Worm (Caenorhabditis elegans) whole organism, midembryonic: ENCODE measurements around the gene ugt-7.

Experiments
- T22C8.4 ChIP-seq: fragments of 200-800 bp; sonication (Bioruptor generic); IDR thresholded peaks from 2 replicates; pipeline ENCODE4 v1.3.6; 2022; ENCODE audit warnings: missing genetic modification characterization, missing compliant biosample characterization
- cog-1 ChIP-seq: sonication (generic microtip); optimal IDR thresholded peaks from 2 replicates; lab custom pipeline; 2016; ENCODE audit warnings: missing genetic modification characterization, missing compliant biosample characterization
- flt-1 ChIP-seq: fragments of 200-800 bp; sonication (Bioruptor generic); IDR thresholded peaks from 2 replicates; pipeline ENCODE4 v1.3.6; 2022; ENCODE audit warnings: missing genetic modification characterization, missing compliant biosample characterization
- med-1 ChIP-seq: sonication (generic microtip); optimal IDR thresholded peaks from 2 replicates; lab custom pipeline; 2017; ENCODE audit warnings: missing genetic modification characterization, mild to moderate bottlenecking, missing compliant biosample characterization, antibody characterized with exemption, missing genetic modification reagents; ENCODE audit not compliant: insufficient read depth
- ref-1 ChIP-seq: fragments of 200-800 bp; sonication (Bioruptor generic); conservative IDR thresholded peaks from 2 replicates; pipeline ENCODE4 v1.3.6; 2022; ENCODE audit warnings: missing genetic modification reagents, missing genetic modification characterization, missing compliant biosample characterization
- tab-1 ChIP-seq: fragments of 200-800 bp; sonication (Bioruptor generic); IDR thresholded peaks from 2 replicates; pipeline ENCODE4 v1.3.6; 2022; ENCODE audit warnings: missing genetic modification characterization, missing compliant biosample characterization
- ztf-29 ChIP-seq: fragments of 200-800 bp; sonication (Bioruptor generic); IDR thresholded peaks from 2 replicates; pipeline ENCODE4 v1.3.6; 2022; ENCODE audit warnings: missing genetic modification reagents, missing genetic modification characterization, missing compliant biosample characterization

DNA sequence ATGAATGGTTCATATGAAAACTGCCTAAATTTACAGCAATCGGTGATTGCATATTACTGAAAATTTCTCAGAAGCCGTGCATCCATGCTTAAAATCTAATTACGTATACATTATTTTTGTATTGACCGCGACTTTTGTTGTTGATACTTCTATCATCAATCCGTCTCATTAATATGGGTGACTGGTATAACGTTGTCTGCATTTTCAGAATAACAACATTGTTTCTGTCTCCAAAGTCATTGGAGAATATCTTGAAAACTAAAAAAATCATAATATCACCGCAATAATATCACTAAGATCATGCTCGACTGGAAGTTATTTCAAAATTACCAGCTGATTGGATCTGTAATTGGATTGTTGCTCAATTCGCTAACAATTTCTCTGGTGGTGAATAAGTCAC is 48.9 kb downstream of the ugt-7 start, which contains the start of gene str-207:
- TF ChIP-seq med-1 (GFP tag; lab: Kevin White, UChicago) (no peak), cog-1 (tag; lab: Kevin White, UChicago) (no peak), tab-1 (GFP tag; lab: Robert Waterston, UW) (no peak), T22C8.4 (GFP tag; lab: Robert Waterston, UW) (no peak), flt-1 (GFP tag; lab: Robert Waterston, UW) (no peak), ztf-29 (no peak), ref-1 (GFP tag; lab: Robert Waterston, UW) (no peak)
